Fruit fly (Drosophila melanogaster) whole organism, embryonic: ENCODE measurements around the gene CG4455.
A peak's percentile ranks its signal among the peaks of the same experiment; 100 is the strongest.

ENCODE experiments used
- Blimp-1 ChIP-seq: fragments of 200-800 bp; sonication (Bioruptor generic); optimal IDR thresholded peaks from 3 replicates; lab custom pipeline; 2018; ENCODE audit warnings: missing biosample characterization, missing genetic modification characterization, mild to moderate bottlenecking, moderate library complexity, missing genetic modification reagents
- CG10366 ChIP-seq: fragments of 200-800 bp; sonication (Bioruptor generic); IDR thresholded peaks from 2 replicates; pipeline ENCODE4 v1.3.6; 2022; ENCODE audit warnings: missing biosample characterization, missing genetic modification characterization
- CG10462 ChIP-seq: fragments of 200-800 bp; sonication (Bioruptor generic); optimal IDR thresholded peaks from 2 replicates; lab custom pipeline; 2016; ENCODE audit warnings: missing biosample characterization, missing genetic modification characterization
- CG10654 ChIP-seq: fragments of 200-800 bp; sonication (Bioruptor generic); optimal IDR thresholded peaks from 2 replicates; lab custom pipeline; 2016; ENCODE audit warnings: missing biosample characterization, missing genetic modification characterization
- CG11696 ChIP-seq: fragments of 200-800 bp; sonication (Bioruptor generic); IDR thresholded peaks from 2 replicates; pipeline ENCODE4 v1.3.6; 2022; ENCODE audit warnings: missing biosample characterization, missing genetic modification characterization
- CG13775 ChIP-seq: fragments of 200-800 bp; sonication (Bioruptor generic); optimal IDR thresholded peaks from 3 replicates; lab custom pipeline; 2017; ENCODE audit warnings: missing biosample characterization, mild to moderate bottlenecking, missing genetic modification characterization
- CG14965 ChIP-seq: fragments of 200-800 bp; sonication (Bioruptor generic); optimal IDR thresholded peaks from 2 replicates; lab custom pipeline; 2016; ENCODE audit warnings: missing biosample characterization, missing genetic modification characterization, borderline replicate concordance
- CG1603 ChIP-seq: fragments of 200-800 bp; sonication (Bioruptor generic); optimal IDR thresholded peaks from 2 replicates; lab custom pipeline; 2019; ENCODE audit warnings: missing biosample characterization, mild to moderate bottlenecking, missing genetic modification characterization, moderate library complexity
- CG2129 ChIP-seq: fragments of 200-800 bp; sonication (Bioruptor generic); IDR thresholded peaks from 2 replicates; pipeline ENCODE4 v1.3.6; 2022; ENCODE audit warnings: missing biosample characterization, missing genetic modification characterization; ENCODE audit not compliant: partially characterized antibody
- CG34224 ChIP-seq: fragments of 200-800 bp; sonication (Bioruptor generic); IDR thresholded peaks from 3 replicates; pipeline ENCODE4 v1.3.6; 2022; ENCODE audit warnings: missing biosample characterization, missing genetic modification characterization; ENCODE audit not compliant: partially characterized antibody
- CG3726 ChIP-seq: fragments of 200-800 bp; sonication (Bioruptor generic); IDR thresholded peaks from 3 replicates; pipeline ENCODE4, ENCODE4 v1.3.6; 2022; ENCODE audit warnings: missing biosample characterization, missing genetic modification characterization
- CG43689 ChIP-seq: fragments of 200-800 bp; sonication (Bioruptor generic); IDR thresholded peaks from 2 replicates; pipeline ENCODE4 v1.3.6; 2022; ENCODE audit warnings: missing biosample characterization, missing genetic modification characterization
- CG6854 ChIP-seq: fragments of 200-800 bp; sonication (Bioruptor generic); optimal IDR thresholded peaks from 3 replicates; lab custom pipeline; 2017; ENCODE audit warnings: missing biosample characterization, mild to moderate bottlenecking, missing genetic modification characterization
- CG7987 ChIP-seq: fragments of 200-800 bp; sonication (Bioruptor generic); optimal IDR thresholded peaks from 2 replicates; lab custom pipeline; 2018; ENCODE audit warnings: missing biosample characterization, mild to moderate bottlenecking, missing genetic modification characterization, moderate library complexity
- CG8765 ChIP-seq: fragments of 200-800 bp; sonication (Bioruptor generic); IDR thresholded peaks from 2 replicates; pipeline ENCODE4 v1.3.6; 2022; ENCODE audit warnings: missing biosample characterization, missing genetic modification characterization
- CG9727 ChIP-seq: fragments of 200-800 bp; sonication (Bioruptor generic); optimal IDR thresholded peaks from 3 replicates; lab custom pipeline; 2017; ENCODE audit warnings: missing biosample characterization, mild to moderate bottlenecking, missing genetic modification characterization
- CrebB ChIP-seq: fragments of 200-800 bp; sonication (Bioruptor generic); optimal IDR thresholded peaks from 3 replicates; lab custom pipeline; 2018; ENCODE audit warnings: missing biosample characterization, mild to moderate bottlenecking, missing genetic modification characterization
- Dad ChIP-seq: fragments of 200-800 bp; sonication (Bioruptor generic); optimal IDR thresholded peaks from 3 replicates; lab custom pipeline; 2016; ENCODE audit warnings: missing biosample characterization, missing genetic modification characterization
- Dip2 ChIP-seq: fragments of 200-800 bp; sonication (Bioruptor generic); IDR thresholded peaks from 2 replicates; pipeline ENCODE4 v1.3.6; 2022; ENCODE audit warnings: missing biosample characterization, missing genetic modification characterization
- Dref ChIP-seq: fragments of 200-800 bp; sonication (Bioruptor generic); IDR thresholded peaks from 2 replicates; pipeline ENCODE4 v1.3.6; 2022; ENCODE audit warnings: missing biosample characterization, missing genetic modification characterization
- E2f1 ChIP-seq: fragments of 200-800 bp; sonication (Bioruptor generic); IDR thresholded peaks from 2 replicates; pipeline ENCODE4 v1.3.6; 2022; ENCODE audit warnings: missing biosample characterization, missing genetic modification characterization
- Fer2 ChIP-seq: fragments of 200-800 bp; sonication (Bioruptor generic); optimal IDR thresholded peaks from 2 replicates; lab custom pipeline; 2018; ENCODE audit warnings: missing biosample characterization, mild to moderate bottlenecking, missing genetic modification characterization, moderate library complexity
- H15 ChIP-seq: fragments of 200-800 bp; sonication (Bioruptor generic); IDR thresholded peaks from 3 replicates; pipeline ENCODE4 v1.3.6; 2022; ENCODE audit warnings: missing biosample characterization, missing genetic modification characterization
- Hmr ChIP-seq: fragments of 200-800 bp; sonication (Bioruptor generic); optimal IDR thresholded peaks from 3 replicates; lab custom pipeline; 2017; ENCODE audit warnings: mild to moderate bottlenecking, missing biosample characterization, missing genetic modification reagents, missing genetic modification characterization
- Hr51 ChIP-seq, 2 experiments: fragments of 200-800 bp; sonication (Bioruptor generic); optimal IDR thresholded peaks; 2 replicates in 1 of 2; 3 replicates in 1 of 2; lab custom pipeline; 2016 to 2018; ENCODE audit warnings: missing biosample characterization in 2 of 2, missing genetic modification characterization in 2 of 2, mild to moderate bottlenecking in 1 of 2, moderate library complexity in 1 of 2
- Hr78 ChIP-seq, 2 experiments: fragments of 200-800 bp in 1 of 2; fragments of >200 bp in 1 of 2; sonication (Bioruptor generic) in 1 of 2; optimal IDR thresholded peaks; 2 replicates each; lab custom pipeline; 2017 to 2019; ENCODE audit warnings: missing biosample characterization in 2 of 2, missing genetic modification characterization in 2 of 2, mild to moderate bottlenecking in 1 of 2, moderate library complexity in 1 of 2
- MBD-R2 ChIP-seq: fragments of 200-800 bp; sonication (Bioruptor generic); IDR thresholded peaks from 2 replicates; pipeline ENCODE4 v1.3.6; 2022; ENCODE audit warnings: missing biosample characterization, missing genetic modification characterization
- Meics ChIP-seq: fragments of 200-800 bp; sonication (Bioruptor generic); optimal IDR thresholded peaks from 2 replicates; lab custom pipeline; 2017; ENCODE audit warnings: missing biosample characterization, mild to moderate bottlenecking, missing genetic modification characterization
- Poxn ChIP-seq: fragments of 200-800 bp; sonication (Bioruptor generic); IDR thresholded peaks from 2 replicates; pipeline ENCODE4 v1.3.6; 2022; ENCODE audit warnings: missing biosample characterization, missing genetic modification characterization
- Six4 ChIP-seq: fragments of 200-800 bp; sonication (Bioruptor generic); optimal IDR thresholded peaks from 2 replicates; lab custom pipeline; 2016; ENCODE audit warnings: missing biosample characterization, missing genetic modification characterization
- Sox100B ChIP-seq: fragments of 200-800 bp; sonication (Bioruptor generic); optimal IDR thresholded peaks from 3 replicates; lab custom pipeline; 2018; ENCODE audit warnings: missing biosample characterization, mild to moderate bottlenecking, missing genetic modification characterization
- Trl ChIP-seq, 3 experiments: fragments of >200 bp in 2 of 3; fragments of 200-800 bp in 1 of 3; sonication (Bioruptor generic) in 1 of 3; optimal IDR thresholded peaks; 2 replicates in 1 of 3; 3 replicates in 2 of 3; lab custom pipeline; 2016 to 2017; ENCODE audit warnings: missing biosample characterization in 1 of 3, missing genetic modification characterization in 1 of 3
- bbx ChIP-seq: fragments of 200-800 bp; sonication (Bioruptor generic); IDR thresholded peaks from 2 replicates; pipeline ENCODE4 v1.3.6; 2022; ENCODE audit warnings: missing biosample characterization, missing genetic modification characterization; ENCODE audit not compliant: partially characterized antibody
- bsh ChIP-seq, 2 experiments: fragments of 200-800 bp; sonication (Bioruptor generic); optimal IDR thresholded peaks; 2 replicates each; lab custom pipeline; 2017 to 2018; ENCODE audit warnings: mild to moderate bottlenecking in 2 of 2, missing biosample characterization in 2 of 2, missing genetic modification characterization in 2 of 2, moderate library complexity in 1 of 2
- cas ChIP-seq: fragments of 200-800 bp; sonication (Bioruptor generic); IDR thresholded peaks from 2 replicates; pipeline ENCODE4 v1.3.6; 2022; ENCODE audit warnings: missing biosample characterization, missing genetic modification characterization
- cwo ChIP-seq: fragments of 200-800 bp; sonication (Bioruptor generic); optimal IDR thresholded peaks from 3 replicates; lab custom pipeline; 2017; ENCODE audit warnings: missing biosample characterization, missing genetic modification characterization, mild to moderate bottlenecking, moderate library complexity, missing genetic modification reagents
- dpn ChIP-seq, 2 experiments: fragments of 200-800 bp; sonication (Bioruptor generic); optimal IDR thresholded peaks; 3 replicates each; lab custom pipeline; 2016; ENCODE audit warnings: missing biosample characterization in 2 of 2, missing genetic modification characterization in 2 of 2
- ems ChIP-seq: fragments of 200-800 bp; sonication (Bioruptor generic); optimal IDR thresholded peaks from 3 replicates; lab custom pipeline; 2016; ENCODE audit warnings: missing biosample characterization, missing genetic modification characterization
- exex ChIP-seq: fragments of 200-800 bp; sonication (Bioruptor generic); optimal IDR thresholded peaks from 4 replicates; lab custom pipeline; 2018; ENCODE audit warnings: missing biosample characterization, mild to moderate bottlenecking, missing genetic modification characterization, moderate library complexity
- gce ChIP-seq: fragments of 200-800 bp; sonication (Bioruptor generic); IDR thresholded peaks from 3 replicates; pipeline ENCODE4 v1.3.6; 2022; ENCODE audit warnings: missing biosample characterization, missing genetic modification characterization
- kah ChIP-seq: fragments of 200-800 bp; sonication (Bioruptor generic); optimal IDR thresholded peaks from 2 replicates; lab custom pipeline; 2018; ENCODE audit warnings: missing biosample characterization, mild to moderate bottlenecking, missing genetic modification characterization
- odd ChIP-seq: fragments of 200-800 bp; sonication (Bioruptor generic); optimal IDR thresholded peaks from 2 replicates; lab custom pipeline; 2017; ENCODE audit warnings: missing biosample characterization, mild to moderate bottlenecking, missing genetic modification characterization
- repo ChIP-seq: fragments of 200-800 bp; sonication (Bioruptor generic); optimal IDR thresholded peaks from 2 replicates; lab custom pipeline; 2016; ENCODE audit warnings: missing biosample characterization, missing genetic modification characterization
- ro ChIP-seq: fragments of 200-800 bp; sonication (Bioruptor generic); IDR thresholded peaks from 2 replicates; pipeline ENCODE4 v1.3.6; 2022; ENCODE audit warnings: missing biosample characterization, missing genetic modification characterization
- slbo ChIP-seq: fragments of 200-800 bp; sonication (Bioruptor generic); IDR thresholded peaks from 2 replicates; pipeline ENCODE4 v1.3.6; 2022; ENCODE audit warnings: missing biosample characterization, missing genetic modification characterization
- slp2 ChIP-seq: fragments of 200-800 bp; sonication (Bioruptor generic); optimal IDR thresholded peaks from 2 replicates; lab custom pipeline; 2016; ENCODE audit warnings: missing biosample characterization, missing genetic modification characterization
- tx ChIP-seq: fragments of 200-800 bp; sonication (Bioruptor generic); optimal IDR thresholded peaks from 2 replicates; lab custom pipeline; 2016; ENCODE audit warnings: missing biosample characterization, missing genetic modification characterization
- zf30C ChIP-seq: fragments of 200-800 bp; sonication (Bioruptor generic); optimal IDR thresholded peaks from 3 replicates; lab custom pipeline; 2018; ENCODE audit warnings: missing biosample characterization, mild to moderate bottlenecking, missing genetic modification characterization
- zfh2 ChIP-seq: fragments of 200-800 bp; sonication (Bioruptor generic); optimal IDR thresholded peaks from 2 replicates; lab custom pipeline; 2016; ENCODE audit warnings: missing biosample characterization, missing genetic modification characterization

The CG4455 gene

DNA sequence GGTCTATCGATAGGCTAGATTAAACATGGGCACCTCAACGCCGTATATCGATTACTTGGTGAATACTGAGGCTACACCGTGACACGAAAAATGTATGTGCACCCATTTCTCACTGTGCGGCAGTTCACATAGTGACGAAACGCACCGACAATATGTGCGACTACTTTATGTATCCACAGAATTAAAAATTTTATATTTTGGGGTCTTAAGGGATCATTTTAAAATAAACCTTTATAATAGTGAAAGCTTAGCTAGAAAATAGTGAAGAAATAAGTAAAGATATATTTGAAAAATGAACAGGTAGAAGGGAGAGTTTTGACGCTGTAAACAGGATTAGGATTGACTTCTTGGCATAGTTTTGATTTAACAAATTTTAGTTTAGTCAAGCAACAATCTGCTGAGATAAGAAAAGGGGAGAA lies 23.6 kb upstream of the CG4455 start, which contains the start of gene mRpL4 (continued):
- 0 out of 2 replicates have a peak, but pooled peaks have one; percentile 50 for TF ChIP-seq CG10366 (GFP tag; lab: Robert Waterston, UW)
- no peak for TF ChIP-seq kah (GFP tag; lab: Kevin White, UChicago)
- TF ChIP-seq Hmr = no peak
- TF ChIP-seq H15 = peak; percentile 65; the same call in 2 of the 3 replicates
- no peak for TF ChIP-seq odd (GFP tag; lab: Kevin White, UChicago)
- peak; percentile 99 for TF ChIP-seq bbx
- TF ChIP-seq CG10462 (GFP tag; lab: Kevin White, UChicago) = peak; percentile 52
- peak; percentile 91 for TF ChIP-seq CG2129
- TF ChIP-seq Poxn (GFP tag; lab: Robert Waterston, UW) = no peak
- TF ChIP-seq zf30C = no peak
- TF ChIP-seq cas (GFP tag; lab: Robert Waterston, UW) = peak; percentile 64; the same call in 1 of the 2 replicates
- TF ChIP-seq slp2 (GFP tag; lab: Kevin White, UChicago) = peak; percentile 72
- peak; percentile 34; the same call in 1 of the 2 replicates for TF ChIP-seq CG8765 (GFP tag; lab: Robert Waterston, UW)
- peak; percentile 77 for TF ChIP-seq CG1603 (tag; lab: Kevin White, UChicago)
- peak; percentile 24 for TF ChIP-seq repo (GFP tag; lab: Kevin White, UChicago)
- no peak for TF ChIP-seq Trl (optimal IDR thresholded peaks at IDR 0.05; lab: Kevin White, UChicago)
- TF ChIP-seq Trl (GFP tag; optimal IDR thresholded peaks at IDR 0.05; lab: Kevin White, UChicago) = peak; percentile 83
- TF ChIP-seq Fer2 (tag; lab: Kevin White, UChicago) = peak; percentile 13
- peak; percentile 94 for TF ChIP-seq MBD-R2 (GFP tag; lab: Robert Waterston, UW)
- no peak for TF ChIP-seq cwo (GFP tag; lab: Kevin White, UChicago)
- TF ChIP-seq Hr78 (GFP tag; optimal IDR thresholded peaks at IDR 0.05; lab: Kevin White, UChicago) = no peak
- peak; percentile 47 for TF ChIP-seq Six4
- TF ChIP-seq CG6854 (GFP tag; lab: Kevin White, UChicago) = no peak
- peak; percentile 69 for TF ChIP-seq CG10654 (GFP tag; lab: Kevin White, UChicago)
- TF ChIP-seq CG34224 = peak; percentile 99
- TF ChIP-seq CG9727 (GFP tag; lab: Kevin White, UChicago) = peak; percentile 51
- no peak for TF ChIP-seq Dip2
- TF ChIP-seq CG11696 = 0 out of 2 replicates have a peak, but pooled peaks have one; percentile 19
- TF ChIP-seq CG43689 (GFP tag; lab: Robert Waterston, UW) = no peak
- TF ChIP-seq Meics (GFP tag; lab: Kevin White, UChicago) = peak; percentile 100
- TF ChIP-seq Dref (GFP tag; lab: Robert Waterston, UW) = peak; percentile 97
- TF ChIP-seq tx (GFP tag; lab: Kevin White, UChicago) = peak; percentile 76
- no peak for TF ChIP-seq Hr51 (GFP tag; optimal IDR thresholded peaks at IDR 0.05; lab: Kevin White, UChicago)
- TF ChIP-seq Sox100B = peak; percentile 30
- TF ChIP-seq ems (GFP tag; lab: Kevin White, UChicago) = peak; percentile 68
- TF ChIP-seq CG14965 = no peak
- TF ChIP-seq CG3726 = no peak
- peak; percentile 56 for TF ChIP-seq CG13775 (GFP tag; lab: Kevin White, UChicago)
- TF ChIP-seq CrebB (tag; lab: Kevin White, UChicago) = no peak
- no peak for TF ChIP-seq ro
- TF ChIP-seq gce = peak; percentile 60; the same call in 2 of the 3 replicates
- peak in 1 of 2 experiments; percentile 64 for TF ChIP-seq bsh (GFP tag; optimal IDR thresholded peaks at IDR 0.05; lab: Kevin White, UChicago)
- peak; percentile 69 for TF ChIP-seq Dad (GFP tag; lab: Kevin White, UChicago)
- no peak for TF ChIP-seq Blimp-1 (GFP tag; lab: Kevin White, UChicago)
- peak; percentile 79 to 84 for TF ChIP-seq dpn (GFP tag; optimal IDR thresholded peaks at IDR 0.05; lab: Kevin White, UChicago)
- TF ChIP-seq slbo = peak; percentile 86
- peak; percentile 70 for TF ChIP-seq E2f1 (GFP tag; lab: Robert Waterston, UW)
- no peak for TF ChIP-seq exex (tag; lab: Kevin White, UChicago)
- peak; percentile 85 for TF ChIP-seq zfh2 (GFP tag; lab: Kevin White, UChicago)
- peak; percentile 8 for TF ChIP-seq CG7987 (GFP tag; lab: Kevin White, UChicago)
